Worm (Caenorhabditis elegans) whole organism, midembryonic: ENCODE measurements around the gene hsb-1.

Source experiments
- cog-1 ChIP-seq: sonication (generic microtip); optimal IDR thresholded peaks from 2 replicates; lab custom pipeline; 2016; ENCODE audit warnings: missing genetic modification characterization, missing compliant biosample characterization
- flt-1 ChIP-seq: fragments of 200-800 bp; sonication (Bioruptor generic); IDR thresholded peaks from 2 replicates; pipeline ENCODE4 v1.3.6; 2022; ENCODE audit warnings: missing genetic modification characterization, missing compliant biosample characterization
- klf-2 ChIP-seq: fragments of 200-800 bp; sonication (Bioruptor generic); conservative IDR thresholded peaks from 2 replicates; pipeline ENCODE4 v1.3.6; 2022; ENCODE audit warnings: missing genetic modification reagents, missing genetic modification characterization, missing compliant biosample characterization
- med-1 ChIP-seq: sonication (generic microtip); optimal IDR thresholded peaks from 2 replicates; lab custom pipeline; 2017; ENCODE audit warnings: missing genetic modification characterization, mild to moderate bottlenecking, missing compliant biosample characterization, antibody characterized with exemption, missing genetic modification reagents; ENCODE audit not compliant: insufficient read depth
- tab-1 ChIP-seq: fragments of 200-800 bp; sonication (Bioruptor generic); IDR thresholded peaks from 2 replicates; pipeline ENCODE4 v1.3.6; 2022; ENCODE audit warnings: missing genetic modification characterization, missing compliant biosample characterization
- ztf-23 ChIP-seq: fragments of 200-800 bp; sonication (Bioruptor generic); IDR thresholded peaks from 2 replicates; pipeline ENCODE4 v1.3.6; 2022; ENCODE audit warnings: missing genetic modification reagents, missing genetic modification characterization, missing compliant biosample characterization

DNA sequence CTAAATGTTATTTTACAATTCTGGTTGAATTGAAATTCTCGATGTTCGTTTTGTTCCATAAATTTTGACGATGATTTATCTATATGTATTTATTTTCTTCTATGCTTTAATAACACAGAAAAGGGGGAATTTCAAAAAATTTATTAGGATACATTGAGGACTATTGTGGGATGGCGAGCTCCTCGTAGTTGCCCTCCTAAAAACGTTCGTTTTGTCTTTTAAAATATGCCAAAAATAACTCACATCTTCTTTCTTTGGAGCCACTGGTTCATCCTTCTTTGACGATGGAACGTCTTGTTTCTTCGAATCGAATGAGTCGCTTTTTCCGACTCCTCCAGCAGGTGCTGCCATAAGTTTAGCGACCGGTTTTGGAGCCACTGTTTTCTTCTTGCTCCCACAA lies 3.5 kb upstream of the hsb-1 start:
- no peak for TF ChIP-seq med-1 (GFP tag; lab: Kevin White, UChicago)
- TF ChIP-seq cog-1 (tag; lab: Kevin White, UChicago): no peak
- no peak for TF ChIP-seq ztf-23
- TF ChIP-seq klf-2 (GFP tag; lab: Robert Waterston, UW): no peak
- TF ChIP-seq flt-1 (GFP tag; lab: Robert Waterston, UW): no peak
- TF ChIP-seq tab-1 (GFP tag; lab: Robert Waterston, UW): no peak
